Worm (Caenorhabditis elegans): ENCODE results near the gene npr-16.

DNA sequence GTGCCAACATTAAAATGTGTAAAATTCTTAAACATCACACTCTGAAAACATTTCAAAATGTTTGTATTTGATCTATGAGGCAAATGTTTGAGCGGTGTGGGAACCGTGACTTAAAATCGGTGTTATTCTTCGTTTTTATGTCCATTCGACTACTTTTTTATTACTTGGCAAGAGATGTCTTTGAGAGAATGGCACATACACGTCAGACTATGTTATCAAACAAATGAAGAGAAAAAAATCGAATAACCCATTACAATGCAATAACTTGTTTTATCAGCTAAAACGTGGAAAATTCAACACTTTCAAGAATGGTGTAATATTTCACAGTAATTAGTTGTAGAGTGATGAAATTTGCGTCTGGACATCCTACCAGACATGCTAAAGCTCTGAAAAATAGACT, 18.7 kb upstream of the npr-16 start:
- TF ChIP-seq unc-62 (GFP tag; optimal IDR thresholded peaks at IDR 0.05) = no peak
- TF ChIP-seq aptf-2 (GFP tag; conservative IDR thresholded peaks at IDR 0.05) = no peak
- no peak for TF ChIP-seq B0019.2 (GFP tag; conservative IDR thresholded peaks at IDR 0.05)
- no peak for TF ChIP-seq madf-10 (tag; optimal IDR thresholded peaks at IDR 0.05)
- TF ChIP-seq bed-1 (GFP tag; IDR thresholded peaks at IDR 0.05) = no peak
- no peak for TF ChIP-seq hlh-26 (GFP tag; conservative IDR thresholded peaks at IDR 0.05)

Data from whole organism, young adult.